Worm (Caenorhabditis elegans): ENCODE data around the gene nstp-10.

The nstp-10 gene

DNA sequence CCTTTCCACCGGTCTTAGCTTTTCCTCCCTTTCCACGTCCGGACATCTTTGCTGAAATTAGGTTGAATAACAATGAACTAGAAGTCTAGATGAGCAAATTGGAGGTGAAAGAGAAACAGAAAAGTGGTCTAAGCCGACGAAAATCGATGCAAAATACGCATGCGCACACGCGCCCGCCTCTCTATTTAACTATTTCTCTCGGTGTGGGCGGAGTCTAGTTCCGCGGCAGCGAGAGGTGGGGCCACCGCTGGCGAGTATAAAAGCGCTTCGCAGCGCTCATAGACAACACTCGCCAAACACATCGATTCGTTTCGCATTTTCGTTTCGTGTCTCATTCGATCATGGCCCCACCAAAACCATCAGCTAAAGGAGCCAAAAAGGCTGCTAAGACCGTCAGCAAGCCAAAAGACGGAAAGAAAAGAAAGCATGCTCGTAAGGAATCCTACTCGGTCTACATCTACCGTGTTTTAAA is 4.4 kb downstream of the nstp-10 start, which contains the start of the genes his-35 and his-41 (continued):
- no peak for TF ChIP-seq ceh-32 (tag; optimal IDR thresholded peaks at IDR 0.05; ENCODE audit: poor library complexity)
- TF ChIP-seq rbr-2 (tag; optimal IDR thresholded peaks at IDR 0.05), result peak; percentile 37
- TF ChIP-seq lin-15B (tag; optimal IDR thresholded peaks at IDR 0.05), result no peak
- TF ChIP-seq nhr-111 (GFP tag; optimal IDR thresholded peaks at IDR 0.05), result no peak
- peak; percentile 42 for TF ChIP-seq mes-2 (tag; optimal IDR thresholded peaks at IDR 0.05; ENCODE audit: poor library complexity, severe bottlenecking)
- TF ChIP-seq lim-7 (GFP tag; IDR thresholded peaks at IDR 0.05), result no peak
- no peak for TF ChIP-seq D1046.2 (GFP tag; IDR thresholded peaks at IDR 0.05)
- no peak for TF ChIP-seq nhr-41 (GFP tag; IDR thresholded peaks at IDR 0.05)
- TF ChIP-seq Y5F2A.4 (GFP tag; optimal IDR thresholded peaks at IDR 0.05), result no peak
- no peak for TF ChIP-seq dve-1 (tag; optimal IDR thresholded peaks at IDR 0.05; ENCODE audit: insufficient read depth)
- 0 out of 2 replicates have a peak, but pooled peaks have one; percentile 16 for TF ChIP-seq tra-1 (GFP tag; IDR thresholded peaks at IDR 0.05)
- TF ChIP-seq Y48G9A.11 (GFP tag; IDR thresholded peaks at IDR 0.05), result no peak
- no peak for TF ChIP-seq F44E2.7 (GFP tag; IDR thresholded peaks at IDR 0.05)
- TF ChIP-seq daf-12 (tag; optimal IDR thresholded peaks at IDR 0.05), result no peak
- TF ChIP-seq zfp-3 (GFP tag; conservative IDR thresholded peaks at IDR 0.05), result no peak
- peak; percentile 24; the same call in 1 of the 2 replicates for TF ChIP-seq set-16 (GFP tag; IDR thresholded peaks at IDR 0.05)
- no peak for TF ChIP-seq sdz-12 (GFP tag; optimal IDR thresholded peaks at IDR 0.05)
- TF ChIP-seq tag-97 (GFP tag; IDR thresholded peaks at IDR 0.05), result no peak
- TF ChIP-seq ctbp-1 (GFP tag; IDR thresholded peaks at IDR 0.05), result no peak
- TF ChIP-seq F49E8.2 (tag; optimal IDR thresholded peaks at IDR 0.05; ENCODE audit: borderline replicate concordance), result no peak
- no peak for TF ChIP-seq php-3 (GFP tag; IDR thresholded peaks at IDR 0.05)
- no peak for TF ChIP-seq hif-1 (tag; optimal IDR thresholded peaks at IDR 0.05)
- TF ChIP-seq mdt-29 (GFP tag; IDR thresholded peaks at IDR 0.05), result no peak
- 0 out of 2 replicates have a peak, but pooled peaks have one; percentile 24 for TF ChIP-seq hmg-1.1 (GFP tag; IDR thresholded peaks at IDR 0.05)
- TF ChIP-seq nhr-48 (tag; optimal IDR thresholded peaks at IDR 0.05), result peak; percentile 20
- TF ChIP-seq jun-1 (tag; optimal IDR thresholded peaks at IDR 0.05), result no peak
- TF ChIP-seq nhr-42 (GFP tag; IDR thresholded peaks at IDR 0.05), result 0 out of 2 replicates have a peak, but pooled peaks have one; percentile 27
- TF ChIP-seq mxl-2 (GFP tag; conservative IDR thresholded peaks at IDR 0.05), result no peak
- peak; percentile 96 for TF ChIP-seq aha-1 (tag)
- no peak for TF ChIP-seq vab-7 (GFP tag; IDR thresholded peaks at IDR 0.05)
- no peak for TF ChIP-seq ZK337.2 (GFP tag; IDR thresholded peaks at IDR 0.05)
- TF ChIP-seq pqm-1 (tag; optimal IDR thresholded peaks at IDR 0.05), result no peak
- no peak for TF ChIP-seq lin-13 (GFP tag; optimal IDR thresholded peaks at IDR 0.05)
- TF ChIP-seq pha-4 (GFP tag; IDR thresholded peaks at IDR 0.05), result no peak; the same call in 1 of the 2 replicates
- no peak for TF ChIP-seq pha-4 (tag; optimal IDR thresholded peaks at IDR 0.05)

DNA sequence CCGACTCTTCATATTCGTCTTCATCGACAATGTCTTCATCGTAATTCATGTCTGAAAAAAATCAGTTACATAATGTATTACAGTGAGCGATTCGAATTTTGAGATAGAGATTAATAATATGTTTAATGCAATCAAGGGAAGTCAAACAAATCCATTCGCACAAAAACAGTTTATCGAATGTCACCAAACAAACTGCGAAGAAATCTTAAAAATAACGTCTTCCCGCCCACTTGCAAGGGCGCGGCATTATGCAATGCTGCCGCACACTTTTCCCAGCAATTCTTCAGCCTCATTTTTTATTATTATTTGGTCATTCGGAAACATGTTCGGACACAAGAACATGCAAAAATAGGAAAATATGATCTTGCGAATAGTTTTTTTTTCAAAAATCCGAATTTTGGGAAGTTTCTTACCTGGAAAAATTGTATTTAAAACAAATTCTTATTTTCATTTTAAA is 5.4 kb downstream of the nstp-10 start, which contains the start of gene mdf-1:
Gene mdf-1 (minus strand): TSS at position 51 of the 457 bp plus-strand sequence.
- TF ChIP-seq mep-1 (tag; optimal IDR thresholded peaks at IDR 0.05) (peak; percentile 90), lin-13 (GFP tag; optimal IDR thresholded peaks at IDR 0.05) (peak; percentile 54), Y75B8A.6 (GFP tag; IDR thresholded peaks at IDR 0.05) (no peak), hlh-11 (tag; optimal IDR thresholded peaks at IDR 0.05) (peak; percentile 64), dmd-6 (GFP tag; IDR thresholded peaks at IDR 0.05) (peak; percentile 19; the same call in 1 of the 2 replicates), F49E8.2 (tag; optimal IDR thresholded peaks at IDR 0.05; ENCODE audit: borderline replicate concordance) (no peak), daf-19 (GFP tag; conservative IDR thresholded peaks at IDR 0.05) (0 out of 2 replicates have a peak, but pooled peaks have one; percentile 15), nhr-76 (tag; optimal IDR thresholded peaks at IDR 0.05) (no peak), Y105C5A.15 (GFP tag; IDR thresholded peaks at IDR 0.05) (no peak), F44E2.7 (GFP tag; IDR thresholded peaks at IDR 0.05) (no peak), dmd-8 (GFP tag; IDR thresholded peaks at IDR 0.05) (no peak), attf-4 (tag; optimal IDR thresholded peaks at IDR 0.05) (no peak), hmg-1.1 (GFP tag; IDR thresholded peaks at IDR 0.05) (peak; percentile 45; the same call in 1 of the 2 replicates), nhr-102 (tag; optimal IDR thresholded peaks at IDR 0.05) (no peak), ztf-7 (tag; optimal IDR thresholded peaks at IDR 0.05) (no peak), fos-1 (tag; optimal IDR thresholded peaks at IDR 0.05) (no peak), ztf-11 (tag; optimal IDR thresholded peaks at IDR 0.05) (no peak), lir-3 (tag; optimal IDR thresholded peaks at IDR 0.05) (no peak), mxl-2 (GFP tag; conservative IDR thresholded peaks at IDR 0.05) (no peak), nhr-237 (tag; optimal IDR thresholded peaks at IDR 0.05) (no peak), lsy-2 (tag; optimal IDR thresholded peaks at IDR 0.05) (peak; percentile 21 to 86), jun-1 (tag; optimal IDR thresholded peaks at IDR 0.05) (no peak), php-3 (GFP tag; IDR thresholded peaks at IDR 0.05) (no peak)

Data from whole organism, L4 larva.